Worm (Caenorhabditis elegans) whole organism, dauer: ENCODE results near the gene T05C12.1.

Source experiments
- unc-62 ChIP-seq: sonication (generic microtip); optimal IDR thresholded peaks from 2 replicates; lab custom pipeline; 2017; ENCODE audit warnings: missing biosample characterization, missing genetic modification reagents, missing genetic modification characterization

T05C12.1 gene

ce11 chrII:8141135-8141534, 32.3 kb upstream of the T05C12.1 start:
- no peak for TF ChIP-seq unc-62 (GFP tag; lab: Kevin White, UChicago)

ce11 chrII:8143278-8143931, 30.1 kb upstream of the T05C12.1 start, which contains the start of the genes ints-11 and rpl-10:
TSS of gene ints-11 (minus strand) at chrII:8143478.
TSS of gene rpl-10 (plus strand) at chrII:8143881.
- TF ChIP-seq unc-62 (GFP tag; lab: Kevin White, UChicago), result no peak

- no peak for TF ChIP-seq unc-62 (GFP tag; lab: Kevin White, UChicago)
Observed at ce11 chrII:8144543-8144942, 28.9 kb upstream of the T05C12.1 start, which contains the start of gene F10B5.2. TSS of gene F10B5.2 (plus strand) at chrII:8144762.

- TF ChIP-seq unc-62 (GFP tag; lab: Kevin White, UChicago), result no peak
Observed at ce11 chrII:8149930-8150329, 23.6 kb upstream of the T05C12.1 start, which contains the start of gene F10B5.3. TSS of gene F10B5.3 (minus strand) at chrII:8150030.

- no peak for TF ChIP-seq unc-62 (GFP tag; lab: Kevin White, UChicago)
Observed at ce11 chrII:8152711-8153325, 20.7 kb upstream of the T05C12.1 start.

- TF ChIP-seq unc-62 (GFP tag; lab: Kevin White, UChicago), result no peak
Observed at ce11 chrII:8156845-8157373, 16.6 kb upstream of the T05C12.1 start, which contains the start of the genes tub-1 and tmem-138. TSS of gene tub-1 (minus strand) at chrII:8156945. TSS of gene tmem-138 (plus strand) at chrII:8157323.

- no peak for TF ChIP-seq unc-62 (GFP tag; lab: Kevin White, UChicago)
Observed at ce11 chrII:8157991-8158390, 15.5 kb upstream of the T05C12.1 start, which contains the start of gene pch-2. TSS of gene pch-2 (plus strand) at chrII:8158349.

ce11 chrII:8160916-8161315, 12.6 kb upstream of the T05C12.1 start:
- TF ChIP-seq unc-62 (GFP tag; lab: Kevin White, UChicago), result no peak

ce11 chrII:8162120-8162648, 11.3 kb upstream of the T05C12.1 start, which contains the start of the genes emb-27 and rrf-3:
TSS of gene emb-27 (minus strand) at chrII:8162170.
TSS of gene rrf-3 (plus strand) at chrII:8162465.
- TF ChIP-seq unc-62 (GFP tag; lab: Kevin White, UChicago), result no peak

- no peak for TF ChIP-seq unc-62 (GFP tag; lab: Kevin White, UChicago)
Observed at ce11 chrII:8169283-8169682, 4.2 kb upstream of the T05C12.1 start, which contains the start of gene T05C12.15. TSS of gene T05C12.15 (plus strand) at chrII:8169583.

ce11 chrII:8170374-8170773, 3.1 kb upstream of the T05C12.1 start, which contains the start of gene T05C12.11:
TSS of gene T05C12.11 (minus strand) at chrII:8170474.
- no peak for TF ChIP-seq unc-62 (GFP tag; lab: Kevin White, UChicago)

- no peak for TF ChIP-seq unc-62 (GFP tag; lab: Kevin White, UChicago)
Observed at ce11 chrII:8174148-8174547, 668 bp downstream of the T05C12.1 start.

- no peak for TF ChIP-seq unc-62 (GFP tag; lab: Kevin White, UChicago)
Observed at ce11 chrII:8177095-8177494, 3.6 kb downstream of the T05C12.1 start, which contains the start of gene acr-14. TSS of gene acr-14 (minus strand) at chrII:8177195.

ce11 chrII:8178614-8179013, 5.1 kb downstream of the T05C12.1 start:
- TF ChIP-seq unc-62 (GFP tag; lab: Kevin White, UChicago), result no peak

- no peak for TF ChIP-seq unc-62 (GFP tag; lab: Kevin White, UChicago)
Observed at ce11 chrII:8180281-8180680, 6.8 kb downstream of the T05C12.1 start, which contains the start of gene T05C12.4. TSS of gene T05C12.4 (minus strand) at chrII:8180381.

ce11 chrII:8181437-8181836, 8.0 kb downstream of the T05C12.1 start, which contains the start of gene dylt-3:
TSS of gene dylt-3 (plus strand) at chrII:8181737.
- no peak for TF ChIP-seq unc-62 (GFP tag; lab: Kevin White, UChicago)
